Worm (Caenorhabditis elegans): ENCODE data around the gene mix-1.
A peak's percentile ranks its signal among the peaks of the same experiment; 100 is the strongest.

DNA sequence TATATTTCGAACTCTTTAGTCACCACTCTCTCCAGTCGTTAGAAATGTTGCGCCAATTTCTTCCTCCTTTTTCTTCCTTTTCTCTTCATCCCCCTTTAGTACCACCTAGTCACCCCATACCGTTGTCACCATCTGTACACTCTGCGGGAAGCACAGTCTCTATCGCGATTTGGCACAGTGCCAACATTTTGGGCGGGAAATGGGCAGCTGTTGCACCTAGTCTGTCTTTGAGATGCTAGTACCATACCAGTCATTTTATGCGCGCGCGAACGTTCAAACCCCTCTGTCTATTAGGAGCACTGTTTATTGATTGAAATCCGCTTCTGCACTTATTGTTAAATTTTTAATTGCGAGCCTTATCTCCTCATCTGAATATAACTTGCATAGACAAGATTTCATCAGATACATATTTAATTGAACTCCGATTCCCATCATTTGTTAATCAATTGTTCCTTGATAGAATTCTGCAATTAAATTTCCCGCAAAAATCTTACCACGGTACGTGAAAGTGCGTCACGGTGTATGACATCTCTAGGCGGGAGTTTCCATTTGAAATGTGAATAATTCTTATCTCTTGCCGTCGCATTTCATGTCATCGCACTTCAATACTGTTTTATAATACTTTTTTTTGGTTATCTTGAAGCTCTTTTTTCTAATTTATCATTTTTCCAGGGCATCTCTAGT, 39.1 kb upstream of the mix-1 start, which contains the start of gene cdl-1:
- TF ChIP-seq nhr-12 (tag; optimal IDR thresholded peaks at IDR 0.05), result no peak
- TF ChIP-seq elt-1 (tag; optimal IDR thresholded peaks at IDR 0.05; ENCODE audit: borderline replicate concordance, insufficient read depth), result no peak
- peak; percentile 22 for TF ChIP-seq lsy-2 (tag; optimal IDR thresholded peaks at IDR 0.05)
